Worm (Caenorhabditis elegans): ENCODE results near the gene ZK1320.7.

The ZK1320.7 gene

DNA sequence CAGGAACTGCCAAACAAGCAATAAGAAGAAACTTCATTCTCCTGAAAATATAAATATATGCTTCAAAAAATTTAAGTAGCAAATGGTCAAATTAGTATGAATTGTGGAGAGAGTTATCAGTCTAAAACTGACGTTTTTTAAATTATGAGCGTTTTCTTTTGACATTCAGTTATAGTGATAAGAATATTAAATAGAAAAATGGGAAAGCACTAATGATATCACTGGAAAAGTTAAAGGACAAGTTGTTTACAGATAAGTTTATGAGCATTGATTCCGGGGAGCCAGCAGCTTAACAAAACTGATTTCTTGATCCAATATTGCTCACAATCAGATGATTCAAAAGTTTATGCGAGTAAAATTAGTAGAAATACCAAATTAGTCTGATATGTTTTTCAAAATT, 11.0 kb upstream of the ZK1320.7 start, which contains the start of gene ZK1320.3:
TSS of gene ZK1320.3 (minus strand) at position 41 of the 400 bp plus-strand sequence.
- TF ChIP-seq attf-4 (tag; optimal IDR thresholded peaks at IDR 0.05) (no peak), lin-13 (GFP tag; optimal IDR thresholded peaks at IDR 0.05) (no peak), daf-16 (GFP tag; optimal IDR thresholded peaks at IDR 0.05) (no peak), daf-16 (tag; optimal IDR thresholded peaks at IDR 0.05) (peak; percentile 71), dmd-6 (GFP tag; IDR thresholded peaks at IDR 0.05) (peak; percentile 64), spr-1 (tag; optimal IDR thresholded peaks at IDR 0.05) (no peak), dve-1 (tag; optimal IDR thresholded peaks at IDR 0.05; ENCODE audit: insufficient read depth) (peak; percentile 58), egl-27 (tag; optimal IDR thresholded peaks at IDR 0.05) (no peak), pqm-1 (tag; optimal IDR thresholded peaks at IDR 0.05) (peak; percentile 56), unc-62 (GFP tag; optimal IDR thresholded peaks at IDR 0.05 in 1 of 2) (peak in 1 of 2 experiments; percentile 94), unc-62 (tag; optimal IDR thresholded peaks at IDR 0.05) (no peak), nhr-28 (tag; optimal IDR thresholded peaks at IDR 0.05) (peak; percentile 45), ZK546.5 (tag; optimal IDR thresholded peaks at IDR 0.05) (no peak), ZK337.2 (GFP tag; IDR thresholded peaks at IDR 0.05) (no peak)

- no peak for TF ChIP-seq zag-1 (tag; optimal IDR thresholded peaks at IDR 0.05)
- TF ChIP-seq ama-1 (optimal IDR thresholded peaks at IDR 0.05): no peak
- peak; percentile 95 for TF ChIP-seq aha-1 (tag)
Measured at ce11 chrII:9662160-9662559, 9.2 kb upstream of the ZK1320.7 start.

DNA sequence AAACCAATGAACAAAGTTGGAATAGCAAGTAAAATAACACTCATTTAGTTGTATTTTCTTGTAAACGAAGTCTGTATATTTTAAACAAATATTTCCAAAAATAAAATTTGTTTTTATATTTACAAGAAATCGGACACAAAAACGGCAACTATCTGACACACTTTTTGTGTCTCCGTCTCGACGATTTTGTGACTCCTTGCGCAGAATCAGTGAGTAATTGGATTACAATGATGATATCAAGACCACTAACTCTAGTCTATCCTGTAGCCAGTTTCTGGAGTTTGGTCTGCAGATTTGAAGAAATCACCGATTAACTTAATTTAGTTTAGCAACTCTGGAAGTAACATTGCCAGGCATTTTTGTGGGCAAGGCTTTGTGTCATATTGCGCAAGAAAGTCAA, 8.6 kb upstream of the ZK1320.7 start, which contains the start of gene cyp-13A10:
TSS of gene cyp-13A10 (minus strand) at position 88 of the 400 bp plus-strand sequence.
- TF ChIP-seq nhr-28 (tag; optimal IDR thresholded peaks at IDR 0.05): peak; percentile 53
- no peak for TF ChIP-seq lsy-2 (tag; optimal IDR thresholded peaks at IDR 0.05)

DNA sequence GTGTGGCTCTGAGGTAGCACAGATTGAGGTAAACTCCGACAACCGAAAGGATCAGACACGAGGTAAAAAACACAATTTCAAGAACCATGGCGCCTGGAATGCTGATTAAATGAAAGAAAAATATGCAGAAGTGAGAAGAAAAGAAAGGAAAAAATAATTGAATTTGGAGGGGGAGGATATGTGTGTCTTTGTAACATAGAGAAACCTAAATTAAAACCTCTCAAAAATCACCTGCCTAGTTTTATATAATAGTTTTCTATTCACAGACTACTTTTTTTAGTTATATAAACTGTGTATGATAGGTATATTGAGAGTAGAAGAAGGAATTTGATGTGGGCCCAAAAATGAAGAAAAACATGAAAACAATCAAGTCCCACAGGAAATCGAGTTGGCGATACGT, 5.8 kb upstream of the ZK1320.7 start, which contains the start of gene ZK1320.5:
TSS of gene ZK1320.5 (minus strand) at position 101 of the 400 bp plus-strand sequence.
- no peak for TF ChIP-seq zag-1 (tag; optimal IDR thresholded peaks at IDR 0.05)
- no peak for TF ChIP-seq set-16 (GFP tag; IDR thresholded peaks at IDR 0.05)
- TF ChIP-seq dpl-1 (GFP tag; optimal IDR thresholded peaks at IDR 0.05): no peak
- no peak for TF ChIP-seq nhr-6 (tag; optimal IDR thresholded peaks at IDR 0.05)
- no peak for TF ChIP-seq T20F7.1 (GFP tag; optimal IDR thresholded peaks at IDR 0.05)
- no peak for TF ChIP-seq zfp-2 (tag; optimal IDR thresholded peaks at IDR 0.05)
- no peak for TF ChIP-seq Y5F2A.4 (GFP tag; optimal IDR thresholded peaks at IDR 0.05)
- TF ChIP-seq aha-1 (tag): no peak

DNA sequence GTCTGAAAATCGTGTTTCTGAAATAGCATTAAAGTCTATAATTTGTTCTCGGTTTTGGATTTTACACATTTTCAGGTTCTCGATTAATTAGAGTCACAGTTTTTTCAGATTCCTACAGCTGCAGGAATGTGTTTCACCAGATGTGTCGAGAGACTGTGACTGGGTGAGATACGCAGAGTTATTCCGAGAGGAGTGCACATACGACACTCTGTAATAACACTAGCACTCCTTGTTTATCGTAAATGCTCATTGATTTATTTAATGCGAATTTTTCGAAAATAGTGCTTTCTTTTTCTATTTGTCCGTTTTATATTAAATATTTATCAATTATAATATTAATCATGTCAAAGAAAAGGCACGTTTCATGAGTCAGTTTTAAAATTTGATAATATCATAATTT, 4.0 kb upstream of the ZK1320.7 start, which contains the start of gene ZK1320.11:
TSS of gene ZK1320.11 (plus strand) at position 243 of the 400 bp plus-strand sequence.
- TF ChIP-seq rbr-2 (tag; optimal IDR thresholded peaks at IDR 0.05) (no peak), daf-16 (GFP tag; optimal IDR thresholded peaks at IDR 0.05) (no peak), daf-16 (tag; optimal IDR thresholded peaks at IDR 0.05) (peak; percentile 42), T20F7.1 (GFP tag; optimal IDR thresholded peaks at IDR 0.05) (peak; percentile 46), R02D3.7 (tag; optimal IDR thresholded peaks at IDR 0.05) (no peak)

DNA sequence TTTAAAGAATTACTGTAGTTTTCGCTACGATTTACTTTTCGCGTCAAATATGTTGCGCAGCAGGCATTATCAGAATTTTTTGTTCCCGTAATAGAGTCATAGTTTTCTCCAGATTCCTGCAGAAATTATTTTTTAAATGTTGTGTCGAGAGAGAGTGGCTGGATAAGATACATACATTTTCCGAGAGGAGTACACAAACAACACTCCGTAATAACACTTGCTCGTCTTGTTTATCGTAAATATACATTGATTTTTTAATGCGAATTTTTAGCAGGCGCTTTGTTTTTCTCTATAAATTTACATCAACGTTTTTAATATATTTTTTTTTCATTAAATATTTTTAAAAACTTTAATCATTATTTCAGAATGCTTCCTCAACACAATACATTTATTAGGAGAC, 2.4 kb upstream of the ZK1320.7 start, which contains the start of gene taf-8:
TSS of gene taf-8 (plus strand) at position 360 of the 400 bp plus-strand sequence.
- TF ChIP-seq rbr-2 (tag; optimal IDR thresholded peaks at IDR 0.05) (no peak), mes-2 (tag; optimal IDR thresholded peaks at IDR 0.05; ENCODE audit: poor library complexity, severe bottlenecking) (peak; percentile 60), skn-1 (tag; optimal IDR thresholded peaks at IDR 0.05) (no peak), lsy-2 (tag; optimal IDR thresholded peaks at IDR 0.05) (peak in 1 of 2 experiments; percentile 82), saeg-2 (GFP tag; IDR thresholded peaks at IDR 0.05) (no peak), snpc-1.2 (GFP tag; IDR thresholded peaks at IDR 0.05) (no peak), nhr-48 (tag; optimal IDR thresholded peaks at IDR 0.05) (no peak), vab-7 (GFP tag; IDR thresholded peaks at IDR 0.05) (no peak), hlh-30 (tag; optimal IDR thresholded peaks at IDR 0.05; ENCODE audit: insufficient read depth) (no peak), nhr-11 (tag; optimal IDR thresholded peaks at IDR 0.05) (peak; percentile 21), R02D3.7 (tag; optimal IDR thresholded peaks at IDR 0.05) (peak; percentile 68), aha-1 (tag) (peak; percentile 78), egl-27 (tag; optimal IDR thresholded peaks at IDR 0.05) (no peak), T20F7.1 (GFP tag; optimal IDR thresholded peaks at IDR 0.05) (peak; percentile 97), ctbp-1 (GFP tag; IDR thresholded peaks at IDR 0.05) (no peak), mxl-3 (GFP tag; optimal IDR thresholded peaks at IDR 0.05) (no peak), dpl-1 (GFP tag; optimal IDR thresholded peaks at IDR 0.05) (peak; percentile 66), daf-16 (GFP tag; optimal IDR thresholded peaks at IDR 0.05) (no peak), daf-16 (tag; optimal IDR thresholded peaks at IDR 0.05) (peak; percentile 42), ZK546.5 (tag; optimal IDR thresholded peaks at IDR 0.05) (no peak), ceh-32 (tag; optimal IDR thresholded peaks at IDR 0.05; ENCODE audit: poor library complexity) (no peak), php-3 (GFP tag; IDR thresholded peaks at IDR 0.05) (no peak), snpc-4 (tag; optimal IDR thresholded peaks at IDR 0.05) (no peak), Y5F2A.4 (GFP tag; optimal IDR thresholded peaks at IDR 0.05) (no peak), dmd-6 (GFP tag; IDR thresholded peaks at IDR 0.05) (no peak), set-16 (GFP tag; IDR thresholded peaks at IDR 0.05) (no peak), unc-130 (GFP tag; optimal IDR thresholded peaks at IDR 0.05) (no peak)

Measured in whole organism, L4 larva.